Worm (Caenorhabditis elegans) whole organism, young adult: ENCODE measurements around the gene rps-1.

Experiments
- B0261.1 ChIP-seq: sonication (generic microtip); optimal IDR thresholded peaks from 2 replicates; lab custom pipeline; 2016; ENCODE audit warnings: mild to moderate bottlenecking, missing genetic modification characterization, moderate library complexity, missing compliant biosample characterization
- D2030.7 ChIP-seq: fragments of 200-800 bp; sonication (Bioruptor generic); IDR thresholded peaks from 2 replicates; pipeline ENCODE4 v1.3.6; 2022; ENCODE audit warnings: missing genetic modification reagents, missing genetic modification characterization, missing compliant biosample characterization
- F23B12.7 ChIP-seq: sonication (generic microtip); optimal IDR thresholded peaks from 2 replicates; lab custom pipeline; 2017; ENCODE audit warnings: missing genetic modification characterization, mild to moderate bottlenecking, missing compliant biosample characterization, antibody characterized with exemption, moderate library complexity; ENCODE audit not compliant: insufficient read depth
- F39B2.1 ChIP-seq: fragments of 200-800 bp; sonication (Bioruptor generic); IDR thresholded peaks from 2 replicates; pipeline ENCODE4 v1.3.6; 2022; ENCODE audit warnings: missing genetic modification reagents, missing genetic modification characterization, missing compliant biosample characterization
- F49E8.2 ChIP-seq: sonication (generic microtip); optimal IDR thresholded peaks from 3 replicates; lab custom pipeline; 2017; ENCODE audit warnings: missing genetic modification characterization, mild to moderate bottlenecking, missing compliant biosample characterization, antibody characterized with exemption, moderate library complexity; ENCODE audit not compliant: insufficient read depth
- K12H6.12 ChIP-seq: fragments of 200-800 bp; sonication (Bioruptor generic); optimal IDR thresholded peaks from 2 replicates; lab custom pipeline; 2018; ENCODE audit warnings: mild to moderate bottlenecking, missing genetic modification characterization, missing compliant biosample characterization
- Y79H2A.3 ChIP-seq: fragments of 200-800 bp; sonication (Bioruptor generic); conservative IDR thresholded peaks from 2 replicates; pipeline ENCODE4 v1.3.6; 2022; ENCODE audit warnings: missing genetic modification reagents, missing genetic modification characterization, missing compliant biosample characterization
- athp-1 ChIP-seq: sonication (generic microtip); optimal IDR thresholded peaks from 2 replicates; lab custom pipeline; 2017; ENCODE audit warnings: mild to moderate bottlenecking, missing genetic modification characterization, missing compliant biosample characterization
- bed-1 ChIP-seq: fragments of 200-800 bp; sonication (Bioruptor generic); IDR thresholded peaks from 2 replicates; pipeline ENCODE4 v1.3.6; 2022; ENCODE audit warnings: missing genetic modification reagents, missing genetic modification characterization, missing compliant biosample characterization
- bed-2 ChIP-seq: fragments of 200-800 bp; sonication (Bioruptor generic); IDR thresholded peaks from 2 replicates; pipeline ENCODE4 v1.3.6; 2022; ENCODE audit warnings: missing genetic modification reagents, missing genetic modification characterization, missing compliant biosample characterization
- ccch-3 ChIP-seq: fragments of 200-800 bp; sonication (Bioruptor generic); optimal IDR thresholded peaks from 2 replicates; lab custom pipeline; 2018; ENCODE audit warnings: mild to moderate bottlenecking, missing genetic modification characterization, missing compliant biosample characterization
- cebp-2 ChIP-seq: fragments of 200-800 bp; sonication (Bioruptor generic); IDR thresholded peaks from 2 replicates; pipeline ENCODE4 v1.3.6; 2022; ENCODE audit warnings: missing genetic modification characterization, missing compliant biosample characterization
- ceh-27 ChIP-seq: fragments of 200-800 bp; sonication (Bioruptor generic); optimal IDR thresholded peaks from 2 replicates; lab custom pipeline; 2018; ENCODE audit warnings: mild to moderate bottlenecking, missing genetic modification characterization, moderate library complexity, missing compliant biosample characterization
- ceh-40 ChIP-seq: fragments of 200-800 bp; sonication (Bioruptor generic); IDR thresholded peaks from 2 replicates; pipeline ENCODE4 v1.3.6; 2022; ENCODE audit warnings: missing genetic modification characterization, missing compliant biosample characterization
- ceh-58 ChIP-seq: fragments of 200-800 bp; sonication (Bioruptor generic); IDR thresholded peaks from 2 replicates; pipeline ENCODE4 v1.3.6; 2022; ENCODE audit warnings: missing genetic modification characterization, missing compliant biosample characterization
- ceh-79 ChIP-seq: sonication (generic microtip); optimal IDR thresholded peaks from 2 replicates; lab custom pipeline; 2017; ENCODE audit warnings: mild to moderate bottlenecking, missing genetic modification characterization, missing compliant biosample characterization
- chd-7 ChIP-seq: sonication (generic microtip); optimal IDR thresholded peaks from 2 replicates; lab custom pipeline; 2016; ENCODE audit warnings: mild to moderate bottlenecking, missing genetic modification characterization, moderate library complexity, missing compliant biosample characterization
- dpff-1 ChIP-seq: sonication (generic microtip); optimal IDR thresholded peaks from 2 replicates; lab custom pipeline; 2017; ENCODE audit warnings: mild to moderate bottlenecking, missing genetic modification characterization, missing compliant biosample characterization
- efl-1 ChIP-seq: fragments of 150-350 bp; optimal IDR thresholded peaks from 2 replicates; lab custom pipeline; 2014; ENCODE audit warnings: missing biosample characterization, missing genetic modification reagents, missing genetic modification characterization
- egl-18 ChIP-seq: fragments of 200-800 bp; sonication (Bioruptor generic); IDR thresholded peaks from 2 replicates; pipeline ENCODE4 v1.3.6; 2022; ENCODE audit warnings: missing genetic modification reagents, missing genetic modification characterization, missing compliant biosample characterization
- egl-44 ChIP-seq: fragments of 200-800 bp; sonication (Bioruptor generic); IDR thresholded peaks from 2 replicates; pipeline ENCODE4 v1.3.6; 2022; ENCODE audit warnings: missing genetic modification reagents, missing genetic modification characterization, missing compliant biosample characterization
- ets-4 ChIP-seq: fragments of 200-800 bp; sonication (Bioruptor generic); optimal IDR thresholded peaks from 2 replicates; lab custom pipeline; 2018; ENCODE audit warnings: mild to moderate bottlenecking, missing genetic modification characterization, missing compliant biosample characterization
- fkh-3 ChIP-seq: sonication (generic microtip); optimal IDR thresholded peaks from 2 replicates; lab custom pipeline; 2016; ENCODE audit warnings: mild to moderate bottlenecking, missing genetic modification characterization, missing compliant biosample characterization
- him-1 ChIP-seq: sonication (generic microtip); optimal IDR thresholded peaks from 2 replicates; lab custom pipeline; 2016; ENCODE audit warnings: missing genotype, missing genetic modification reagents, missing genetic modification characterization, missing compliant biosample characterization
- hlh-12 ChIP-seq: sonication (generic microtip); optimal IDR thresholded peaks from 2 replicates; lab custom pipeline; 2016; ENCODE audit warnings: missing genetic modification characterization, missing compliant biosample characterization
- hmg-1.2 ChIP-seq: fragments of 200-800 bp; sonication (Bioruptor generic); IDR thresholded peaks from 2 replicates; pipeline ENCODE4 v1.3.6; 2022; ENCODE audit warnings: missing genetic modification reagents, missing genetic modification characterization, missing compliant biosample characterization
- hsf-1 ChIP-seq: fragments of 200-800 bp; sonication (Bioruptor generic); IDR thresholded peaks from 2 replicates; pipeline ENCODE4 v1.3.6; 2022; ENCODE audit warnings: missing genetic modification reagents, missing genetic modification characterization, missing compliant biosample characterization
- lag-1 ChIP-seq: fragments of 200-800 bp; sonication (Bioruptor generic); IDR thresholded peaks from 2 replicates; pipeline ENCODE4 v1.3.6; 2022; ENCODE audit warnings: missing genetic modification reagents, missing genetic modification characterization, missing compliant biosample characterization
- let-526 ChIP-seq: fragments of 200-800 bp; sonication (Bioruptor generic); IDR thresholded peaks from 2 replicates; pipeline ENCODE4 v1.3.6; 2022; ENCODE audit warnings: missing genetic modification reagents, missing genetic modification characterization, missing compliant biosample characterization
- lin-26 ChIP-seq: fragments of 200-800 bp; sonication (Bioruptor generic); IDR thresholded peaks from 2 replicates; pipeline ENCODE4 v1.3.6; 2022; ENCODE audit warnings: missing genetic modification reagents, missing genetic modification characterization, missing compliant biosample characterization
- madf-10 ChIP-seq: sonication (generic microtip); optimal IDR thresholded peaks from 2 replicates; lab custom pipeline; 2016; ENCODE audit warnings: mild to moderate bottlenecking, missing genetic modification characterization, missing compliant biosample characterization
- madf-6 ChIP-seq: fragments of 200-800 bp; sonication (Bioruptor generic); IDR thresholded peaks from 2 replicates; pipeline ENCODE4 v1.3.6; 2022; ENCODE audit warnings: missing genetic modification reagents, missing genetic modification characterization, missing compliant biosample characterization
- mel-28 ChIP-seq: sonication (generic microtip); optimal IDR thresholded peaks from 2 replicates; lab custom pipeline; 2016; ENCODE audit warnings: borderline replicate concordance, mild to moderate bottlenecking, missing genetic modification characterization, missing compliant biosample characterization
- mes-4 ChIP-seq: sonication (generic microtip); optimal IDR thresholded peaks from 2 replicates; lab custom pipeline; 2016; ENCODE audit warnings: missing genotype, missing genetic modification characterization, missing compliant biosample characterization
- nfya-1 ChIP-seq: sonication (generic microtip); optimal IDR thresholded peaks from 2 replicates; lab custom pipeline; 2017; ENCODE audit warnings: antibody characterized with exemption, missing compliant biosample characterization, missing genetic modification characterization, borderline replicate concordance; ENCODE audit not compliant: insufficient read depth
- nfyb-1 ChIP-seq: fragments of 200-800 bp; sonication (Bioruptor generic); IDR thresholded peaks from 2 replicates; pipeline ENCODE4 v1.3.6; 2022; ENCODE audit warnings: missing genetic modification reagents, missing genetic modification characterization, missing compliant biosample characterization
- rcor-1 ChIP-seq: fragments of 200-800 bp; sonication (Bioruptor generic); IDR thresholded peaks from 2 replicates; pipeline ENCODE4 v1.3.6; 2022; ENCODE audit warnings: missing genetic modification reagents, missing genetic modification characterization, missing compliant biosample characterization
- repo-1 ChIP-seq: sonication (generic microtip); optimal IDR thresholded peaks from 2 replicates; lab custom pipeline; 2017; ENCODE audit warnings: mild to moderate bottlenecking, missing genetic modification characterization, missing compliant biosample characterization
- sea-2 ChIP-seq: fragments of 200-800 bp; sonication (Bioruptor generic); IDR thresholded peaks from 2 replicates; pipeline ENCODE4 v1.3.6; 2022; ENCODE audit warnings: missing genetic modification characterization, missing compliant biosample characterization
- snpc-1.1 ChIP-seq: sonication (generic microtip); optimal IDR thresholded peaks from 2 replicates; lab custom pipeline; 2017; ENCODE audit warnings: missing genetic modification characterization, mild to moderate bottlenecking, missing compliant biosample characterization, antibody characterized with exemption, moderate library complexity, missing genotype, missing genetic modification reagents; ENCODE audit not compliant: insufficient read depth
- unc-62 ChIP-seq: fragments of 150-350 bp; optimal IDR thresholded peaks from 2 replicates; lab custom pipeline; 2014; ENCODE audit warnings: missing biosample characterization, missing genetic modification reagents, missing genetic modification characterization
- ztf-18 ChIP-seq: sonication (generic microtip); optimal IDR thresholded peaks from 2 replicates; lab custom pipeline; 2016; ENCODE audit warnings: missing genotype, mild to moderate bottlenecking, missing genetic modification characterization, missing compliant biosample characterization
- ztf-22 ChIP-seq: fragments of 200-800 bp; sonication (Bioruptor generic); optimal IDR thresholded peaks from 2 replicates; lab custom pipeline; 2018; ENCODE audit warnings: mild to moderate bottlenecking, missing genetic modification characterization, moderate library complexity, missing compliant biosample characterization
- ztf-26 ChIP-seq: sonication (generic microtip); optimal IDR thresholded peaks from 2 replicates; lab custom pipeline; 2017; ENCODE audit warnings: missing genetic modification characterization, missing compliant biosample characterization

The rps-1 gene

ce11 chrIII:4513926-4514325 is 38.2 kb downstream of the rps-1 start:
- TF ChIP-seq ceh-27 (GFP tag; lab: Kevin White, UChicago) (no peak), nfya-1 (tag; lab: Kevin White, UChicago) (no peak), ets-4 (GFP tag; lab: Kevin White, UChicago) (no peak), mes-4 (tag; lab: Kevin White, UChicago) (no peak), efl-1 (GFP tag; lab: Kevin White, UChicago) (no peak), sea-2 (GFP tag; lab: Robert Waterston, UW) (no peak), hlh-12 (tag; lab: Kevin White, UChicago) (no peak), F49E8.2 (no peak), ztf-18 (tag; lab: Kevin White, UChicago) (no peak), lin-26 (GFP tag; lab: Robert Waterston, UW) (no peak), egl-44 (no peak), madf-10 (tag; lab: Kevin White, UChicago) (no peak), athp-1 (tag; lab: Kevin White, UChicago) (no peak), ztf-26 (tag; lab: Kevin White, UChicago) (no peak), F39B2.1 (GFP tag; lab: Robert Waterston, UW) (no peak), mel-28 (tag; lab: Kevin White, UChicago) (no peak), bed-1 (GFP tag; lab: Robert Waterston, UW) (no peak), ceh-79 (no peak)

- TF ChIP-seq K12H6.12: no peak
- no peak for TF ChIP-seq mel-28 (tag; lab: Kevin White, UChicago)
- no peak for TF ChIP-seq let-526 (GFP tag; lab: Robert Waterston, UW)
- no peak for TF ChIP-seq lin-26 (GFP tag; lab: Robert Waterston, UW)
- no peak for TF ChIP-seq chd-7 (tag; lab: Kevin White, UChicago)
- TF ChIP-seq fkh-3 (tag; lab: Kevin White, UChicago): no peak
- TF ChIP-seq ceh-40: no peak
- no peak for TF ChIP-seq madf-6 (GFP tag; lab: Robert Waterston, UW)
- TF ChIP-seq B0261.1 (tag; lab: Kevin White, UChicago): no peak
- TF ChIP-seq rcor-1 (GFP tag; lab: Robert Waterston, UW): no peak
- TF ChIP-seq egl-18 (GFP tag; lab: Robert Waterston, UW): no peak
- no peak for TF ChIP-seq ztf-22 (GFP tag; lab: Kevin White, UChicago)
- no peak for TF ChIP-seq him-1 (tag; lab: Kevin White, UChicago)
- no peak for TF ChIP-seq repo-1
These were observed 39.5 kb downstream of the rps-1 start for ce11 chrIII:4515173-4515572.

ce11 chrIII:4517781-4518180 is 42.1 kb downstream of the rps-1 start:
- TF ChIP-seq cebp-2 (GFP tag; lab: Robert Waterston, UW) (no peak), Y79H2A.3 (GFP tag; lab: Robert Waterston, UW) (no peak), unc-62 (GFP tag; lab: Kevin White, UChicago) (no peak), snpc-1.1 (tag; lab: Kevin White, UChicago) (no peak), rcor-1 (GFP tag; lab: Robert Waterston, UW) (no peak), madf-6 (GFP tag; lab: Robert Waterston, UW) (no peak), ceh-58 (no peak), D2030.7 (GFP tag; lab: Robert Waterston, UW) (no peak), hmg-1.2 (GFP tag; lab: Robert Waterston, UW) (no peak), lag-1 (GFP tag; lab: Robert Waterston, UW) (no peak), bed-2 (GFP tag; lab: Robert Waterston, UW) (no peak), dpff-1 (tag; lab: Kevin White, UChicago) (no peak), athp-1 (tag; lab: Kevin White, UChicago) (no peak), ccch-3 (no peak), nfyb-1 (GFP tag; lab: Robert Waterston, UW) (no peak), hsf-1 (GFP tag; lab: Robert Waterston, UW) (no peak), F23B12.7 (tag; lab: Kevin White, UChicago) (no peak)
